Worm (Caenorhabditis elegans) whole organism, L4 larva: ENCODE results near the gene Y47D3A.21.
A peak's percentile ranks its signal among the peaks of the same experiment; 100 is the strongest.

Experiments used
- F10B5.3 ChIP-seq: sonication (generic microtip); optimal IDR thresholded peaks from 2 replicates; lab custom pipeline; 2016; ENCODE audit warnings: mild to moderate bottlenecking, missing genetic modification characterization, missing compliant biosample characterization
- F26F4.8 ChIP-seq: fragments of 200-800 bp; sonication (Bioruptor generic); conservative IDR thresholded peaks from 2 replicates; pipeline ENCODE4 v1.3.6; 2022; ENCODE audit warnings: missing genetic modification characterization, missing compliant biosample characterization
- F49E8.2 ChIP-seq: sonication (generic microtip); optimal IDR thresholded peaks from 2 replicates; lab custom pipeline; 2016; ENCODE audit warnings: missing compliant biosample characterization, mild to moderate bottlenecking, missing genetic modification characterization, borderline replicate concordance
- R02D3.7 ChIP-seq: fragments of 150-350 bp; sonication (generic microtip); optimal IDR thresholded peaks from 3 replicates; lab custom pipeline; 2014; ENCODE audit warnings: missing biosample characterization, missing genetic modification characterization
- Y48G9A.11 ChIP-seq: fragments of 200-800 bp; sonication (Bioruptor generic); IDR thresholded peaks from 2 replicates; pipeline ENCODE4 v1.3.6; 2022; ENCODE audit warnings: missing genetic modification reagents, missing genetic modification characterization, missing compliant biosample characterization
- Y75B8A.6 ChIP-seq: fragments of 200-800 bp; sonication (Bioruptor generic); IDR thresholded peaks from 2 replicates; pipeline ENCODE4 v1.3.6; 2022; ENCODE audit warnings: missing genetic modification reagents, missing genetic modification characterization, missing compliant biosample characterization
- aha-1 ChIP-seq: fragments of 150-350 bp; peaks from one replicate; lab custom pipeline; 2014; ENCODE audit warnings: missing biosample characterization, missing genetic modification characterization
- aly-2 ChIP-seq: sonication (generic microtip); optimal IDR thresholded peaks from 2 replicates; lab custom pipeline; 2018; ENCODE audit warnings: missing biosample characterization, missing genetic modification characterization
- ceh-20 ChIP-seq: fragments of 200-800 bp; sonication (Bioruptor generic); IDR thresholded peaks from 2 replicates; pipeline ENCODE4 v1.3.6; 2022; ENCODE audit warnings: missing genetic modification reagents, missing genetic modification characterization, missing compliant biosample characterization
- ceh-28 ChIP-seq: fragments of 150-350 bp; optimal IDR thresholded peaks from 2 replicates; lab custom pipeline; 2014; ENCODE audit warnings: missing biosample characterization, missing genetic modification reagents, missing genetic modification characterization
- ceh-82 ChIP-seq: sonication (generic microtip); optimal IDR thresholded peaks from 2 replicates; lab custom pipeline; 2017; ENCODE audit warnings: missing biosample characterization, missing genetic modification characterization
- cey-2 ChIP-seq: sonication (generic microtip); optimal IDR thresholded peaks from 3 replicates; lab custom pipeline; 2017; ENCODE audit warnings: missing genetic modification characterization, mild to moderate bottlenecking, missing compliant biosample characterization, antibody characterized with exemption, borderline replicate concordance; ENCODE audit not compliant: insufficient read depth
- daf-12 ChIP-seq: fragments of 150-350 bp; optimal IDR thresholded peaks from 2 replicates; lab custom pipeline; 2014; ENCODE audit warnings: missing biosample characterization, missing genetic modification reagents, missing genetic modification characterization
- daf-8 ChIP-seq: fragments of 200-800 bp; sonication (Bioruptor generic); IDR thresholded peaks from 2 replicates; pipeline ENCODE4 v1.3.6; 2022; ENCODE audit warnings: missing genetic modification characterization, missing compliant biosample characterization
- dmd-6 ChIP-seq: fragments of 200-800 bp; sonication (Bioruptor generic); IDR thresholded peaks from 2 replicates; pipeline ENCODE4 v1.3.6; 2022; ENCODE audit warnings: missing genetic modification reagents, missing genetic modification characterization, missing compliant biosample characterization
- dmd-8 ChIP-seq: fragments of 200-800 bp; sonication (Bioruptor generic); IDR thresholded peaks from 2 replicates; pipeline ENCODE4 v1.3.6; 2022; ENCODE audit warnings: missing genetic modification characterization, missing compliant biosample characterization
- duxl-1 ChIP-seq: sonication (generic microtip); optimal IDR thresholded peaks from 2 replicates; lab custom pipeline; 2016; ENCODE audit warnings: mild to moderate bottlenecking, missing genetic modification characterization, moderate library complexity, missing compliant biosample characterization; ENCODE audit not compliant: poor library complexity
- egl-27 ChIP-seq: sonication (generic microtip); optimal IDR thresholded peaks from 3 replicates; lab custom pipeline; 2017; ENCODE audit warnings: missing biosample characterization, missing genetic modification reagents, missing genetic modification characterization
- egl-43 ChIP-seq: fragments of 200-800 bp; sonication (Bioruptor generic); IDR thresholded peaks from 2 replicates; pipeline ENCODE4 v1.3.6; 2022; ENCODE audit warnings: missing genetic modification reagents, missing genetic modification characterization, missing compliant biosample characterization
- fos-1 ChIP-seq: fragments of 150-350 bp; optimal IDR thresholded peaks from 2 replicates; lab custom pipeline; 2014; ENCODE audit warnings: missing biosample characterization, missing genetic modification characterization
- gei-8 ChIP-seq: fragments of 200-800 bp; sonication (Bioruptor generic); optimal IDR thresholded peaks from 2 replicates; lab custom pipeline; 2018; ENCODE audit warnings: mild to moderate bottlenecking, missing genetic modification characterization, missing compliant biosample characterization
- hif-1 ChIP-seq, 2 experiments: sonication (generic microtip); optimal IDR thresholded peaks; 2 replicates each; lab custom pipeline; 2016 to 2017; ENCODE audit warnings: missing compliant biosample characterization in 2 of 2, missing genetic modification characterization in 2 of 2, missing genetic modification reagents in 2 of 2, missing genotype in 2 of 2, mild to moderate bottlenecking in 1 of 2
- lin-13 ChIP-seq: fragments of 150-350 bp; optimal IDR thresholded peaks from 2 replicates; lab custom pipeline; 2014; ENCODE audit warnings: missing biosample characterization, missing genetic modification reagents, missing genetic modification characterization
- lir-3 ChIP-seq: sonication (generic microtip); optimal IDR thresholded peaks from 2 replicates; lab custom pipeline; 2016; ENCODE audit warnings: mild to moderate bottlenecking, missing genetic modification characterization, missing compliant biosample characterization
- lsy-2 ChIP-seq, 2 experiments: fragments of 150-350 bp in 1 of 2; sonication (generic microtip) in 1 of 2; optimal IDR thresholded peaks; 2 replicates each; lab custom pipeline; 2014 to 2017; ENCODE audit warnings: missing biosample characterization in 2 of 2, missing genetic modification characterization in 2 of 2
- madf-5 ChIP-seq, 2 experiments: fragments of 200-800 bp; sonication (Bioruptor generic); IDR thresholded peaks; 2 replicates each; pipeline ENCODE4 v1.3.6; 2022; ENCODE audit warnings: missing compliant biosample characterization in 2 of 2, missing genetic modification characterization in 2 of 2
- madf-9 ChIP-seq: fragments of 200-800 bp; sonication (Bioruptor generic); conservative IDR thresholded peaks from 2 replicates; pipeline ENCODE4 v1.3.6; 2022; ENCODE audit warnings: missing genetic modification reagents, missing genetic modification characterization, missing compliant biosample characterization
- nhr-25 ChIP-seq: sonication (generic microtip); optimal IDR thresholded peaks from 2 replicates; lab custom pipeline; 2017; ENCODE audit warnings: missing genetic modification characterization, mild to moderate bottlenecking, missing compliant biosample characterization, antibody characterized with exemption, moderate library complexity, borderline replicate concordance; ENCODE audit not compliant: insufficient read depth
- nhr-28 ChIP-seq: fragments of 150-350 bp; optimal IDR thresholded peaks from 2 replicates; lab custom pipeline; 2014; ENCODE audit warnings: missing biosample characterization, missing genetic modification characterization
- nhr-41 ChIP-seq: fragments of 200-800 bp; sonication (Bioruptor generic); IDR thresholded peaks from 2 replicates; pipeline ENCODE4 v1.3.6; 2022; ENCODE audit warnings: missing genetic modification reagents, missing genetic modification characterization, missing compliant biosample characterization
- pha-4 ChIP-seq, 2 experiments: fragments of 150-350 bp in 1 of 2; fragments of 200-800 bp in 1 of 2; sonication (Bioruptor generic) in 1 of 2; IDR thresholded peaks in 1 of 2; optimal IDR thresholded peaks in 1 of 2; 2 replicates each; pipeline versions ENCODE4 v1.3.6 to Lab custom; 2014 to 2022; ENCODE audit warnings: missing genetic modification characterization in 2 of 2, missing genetic modification reagents in 2 of 2, missing biosample characterization in 1 of 2, missing compliant biosample characterization in 1 of 2
- php-3 ChIP-seq: fragments of 200-800 bp; sonication (Bioruptor generic); IDR thresholded peaks from 2 replicates; pipeline ENCODE4 v1.3.6; 2022; ENCODE audit warnings: missing genetic modification reagents, missing genetic modification characterization, missing compliant biosample characterization
- rbr-2 ChIP-seq: sonication (generic microtip); optimal IDR thresholded peaks from 2 replicates; lab custom pipeline; 2016; ENCODE audit warnings: missing genotype, missing genetic modification characterization, missing compliant biosample characterization
- saeg-2 ChIP-seq: fragments of 200-800 bp; sonication (Bioruptor generic); IDR thresholded peaks from 2 replicates; pipeline ENCODE4 v1.3.6; 2022; ENCODE audit warnings: missing genetic modification reagents, missing genetic modification characterization, missing compliant biosample characterization
- set-16 ChIP-seq: fragments of 200-800 bp; sonication (Bioruptor generic); IDR thresholded peaks from 2 replicates; pipeline ENCODE4 v1.3.6; 2022; ENCODE audit warnings: missing genetic modification reagents, missing genetic modification characterization, missing compliant biosample characterization
- skn-1 ChIP-seq: fragments of 150-350 bp; optimal IDR thresholded peaks from 2 replicates; lab custom pipeline; 2014; ENCODE audit warnings: missing biosample characterization, missing genetic modification characterization
- snpc-1.2 ChIP-seq: fragments of 200-800 bp; sonication (Bioruptor generic); IDR thresholded peaks from 2 replicates; pipeline ENCODE4 v1.3.6; 2022; ENCODE audit warnings: missing genetic modification reagents, missing genetic modification characterization, missing compliant biosample characterization
- spr-1 ChIP-seq: sonication (generic microtip); optimal IDR thresholded peaks from 2 replicates; lab custom pipeline; 2016; ENCODE audit warnings: mild to moderate bottlenecking, missing genetic modification characterization, missing compliant biosample characterization
- spr-3 ChIP-seq: fragments of 200-800 bp; sonication (Bioruptor generic); optimal IDR thresholded peaks from 2 replicates; lab custom pipeline; 2018; ENCODE audit warnings: mild to moderate bottlenecking, missing genetic modification characterization, missing compliant biosample characterization
- tra-1 ChIP-seq: fragments of 200-800 bp; sonication (Bioruptor generic); IDR thresholded peaks from 2 replicates; pipeline ENCODE4 v1.3.6; 2022; ENCODE audit warnings: missing genetic modification reagents, missing genetic modification characterization, missing compliant biosample characterization
- unc-39 ChIP-seq: sonication (generic microtip); optimal IDR thresholded peaks from 2 replicates; lab custom pipeline; 2017; ENCODE audit warnings: missing biosample characterization, missing genetic modification characterization
- zfp-2 ChIP-seq: sonication (generic microtip); optimal IDR thresholded peaks from 2 replicates; lab custom pipeline; 2016; ENCODE audit warnings: mild to moderate bottlenecking, missing genetic modification characterization, missing compliant biosample characterization
- zfp-3 ChIP-seq: fragments of 200-800 bp; sonication (Bioruptor generic); conservative IDR thresholded peaks from 2 replicates; pipeline ENCODE4 v1.3.6; 2022; ENCODE audit warnings: missing genetic modification reagents, missing genetic modification characterization, missing compliant biosample characterization
- ztf-7 ChIP-seq: fragments of 150-350 bp; optimal IDR thresholded peaks from 2 replicates; lab custom pipeline; 2014; ENCODE audit warnings: missing biosample characterization, missing genetic modification characterization

Gene Y47D3A.21

DNA sequence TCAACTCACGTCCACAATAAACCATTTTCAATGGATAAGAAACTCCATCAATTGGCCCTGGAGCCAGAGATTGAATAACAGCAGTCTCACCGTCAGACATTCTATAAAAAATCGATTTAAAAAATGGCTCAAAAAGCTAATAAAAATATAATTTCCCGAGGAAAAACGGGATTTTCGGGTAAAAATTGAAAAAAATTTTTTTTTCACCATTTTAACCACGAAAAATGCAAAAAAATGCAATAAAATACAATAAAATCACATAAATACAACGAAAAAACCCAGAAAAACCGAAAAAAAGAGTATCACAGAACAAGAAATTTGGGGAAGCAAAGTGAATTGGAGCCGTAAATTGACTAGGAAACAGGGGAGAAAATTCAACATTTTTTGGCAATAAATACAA, at the start of gene Y47D3A.21:
Gene Y47D3A.21 (minus strand): TSS at position 101 of the 400 bp plus-strand sequence.
- no peak for TF ChIP-seq madf-5 (GFP tag; IDR thresholded peaks at IDR 0.05; lab: Robert Waterston, UW)
- TF ChIP-seq ztf-7 (tag; lab: Kevin White, UChicago): no peak
- no peak for TF ChIP-seq ceh-28 (tag; lab: Kevin White, UChicago)
- no peak for TF ChIP-seq daf-12 (tag; lab: Kevin White, UChicago)
- TF ChIP-seq zfp-3 (GFP tag; lab: Robert Waterston, UW): no peak
- TF ChIP-seq fos-1 (tag; lab: Kevin White, UChicago): no peak
- TF ChIP-seq dmd-6 (GFP tag; lab: Robert Waterston, UW): no peak
- TF ChIP-seq F26F4.8 (GFP tag; lab: Robert Waterston, UW): no peak
- no peak for TF ChIP-seq nhr-41 (GFP tag; lab: Robert Waterston, UW)
- TF ChIP-seq R02D3.7 (tag; lab: Kevin White, UChicago): no peak
- TF ChIP-seq madf-9: no peak
- no peak for TF ChIP-seq Y48G9A.11
- no peak for TF ChIP-seq tra-1 (GFP tag; lab: Robert Waterston, UW)
- no peak for TF ChIP-seq Y75B8A.6 (GFP tag; lab: Robert Waterston, UW)
- TF ChIP-seq ceh-82 (tag; lab: Kevin White, UChicago): no peak
- TF ChIP-seq zfp-2: no peak
- no peak for TF ChIP-seq daf-8
- TF ChIP-seq pha-4 (GFP tag; IDR thresholded peaks at IDR 0.05; lab: Robert Waterston, UW): no peak
- no peak for TF ChIP-seq pha-4 (tag; optimal IDR thresholded peaks at IDR 0.05; lab: Kevin White, UChicago)

DNA sequence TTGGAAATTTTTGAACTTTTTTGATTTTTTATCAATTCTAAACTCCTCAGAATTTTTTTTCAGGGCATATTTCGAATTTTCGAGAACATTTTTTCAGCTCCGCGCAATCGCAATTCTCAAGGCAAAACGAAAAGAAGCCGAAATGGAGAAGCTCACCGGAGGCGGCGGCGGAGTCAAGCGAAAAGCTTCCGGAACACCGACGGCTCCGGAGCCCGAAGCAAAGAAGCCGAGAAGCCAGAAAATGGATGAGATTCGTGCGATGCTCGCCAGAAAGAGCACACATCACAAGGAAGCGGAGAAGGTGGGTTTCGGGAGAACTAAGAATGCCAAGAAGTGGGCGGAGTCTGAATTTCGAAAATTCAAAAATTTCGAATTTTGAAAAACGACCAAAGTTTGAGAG, 45.4 kb upstream of the Y47D3A.21 start:
- no peak for TF ChIP-seq saeg-2 (GFP tag; lab: Robert Waterston, UW)
- peak; percentile 81 for TF ChIP-seq set-16 (GFP tag; lab: Robert Waterston, UW)
- TF ChIP-seq rbr-2 (tag; lab: Kevin White, UChicago): no peak
- TF ChIP-seq cey-2 (tag; lab: Kevin White, UChicago): no peak
- no peak for TF ChIP-seq lsy-2 (tag; optimal IDR thresholded peaks at IDR 0.05; lab: Kevin White, UChicago)
- no peak for TF ChIP-seq php-3 (GFP tag; lab: Robert Waterston, UW)
- TF ChIP-seq pha-4 (GFP tag; IDR thresholded peaks at IDR 0.05; lab: Robert Waterston, UW): peak; percentile 34; the same call in 1 of the 2 replicates
- TF ChIP-seq pha-4 (tag; optimal IDR thresholded peaks at IDR 0.05; lab: Kevin White, UChicago): no peak
- no peak for TF ChIP-seq ceh-20 (GFP tag; lab: Robert Waterston, UW)
- TF ChIP-seq unc-39 (tag; lab: Kevin White, UChicago): no peak
- TF ChIP-seq snpc-1.2 (GFP tag; lab: Robert Waterston, UW): no peak
- TF ChIP-seq dmd-8: no peak
- no peak for TF ChIP-seq gei-8 (GFP tag; lab: Kevin White, UChicago)
- no peak for TF ChIP-seq F10B5.3
- no peak for TF ChIP-seq ceh-82 (tag; lab: Kevin White, UChicago)
- peak; percentile 58 for TF ChIP-seq aha-1 (tag; lab: Kevin White, UChicago)
- TF ChIP-seq egl-43 (GFP tag; lab: Robert Waterston, UW): no peak
- no peak for TF ChIP-seq F49E8.2 (tag; lab: Kevin White, UChicago)

DNA sequence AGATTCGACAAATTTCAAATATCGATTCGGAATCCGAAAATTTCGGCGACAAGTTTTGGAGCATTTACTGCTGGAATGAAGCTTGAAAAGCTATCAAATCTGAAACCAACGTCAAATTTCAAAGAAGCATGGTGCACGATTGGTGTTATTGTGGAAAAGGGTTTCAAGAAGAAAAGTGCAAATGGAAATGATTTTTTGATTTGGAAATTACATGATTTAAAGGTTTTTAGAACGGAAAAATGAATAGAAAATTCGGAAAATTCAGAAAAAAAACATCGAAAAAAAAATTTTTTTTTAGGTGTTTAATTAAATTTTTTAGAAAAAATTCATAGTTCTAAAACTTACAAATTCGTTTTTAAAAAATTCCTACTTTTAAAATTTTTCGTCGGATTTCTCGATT, 39.4 kb upstream of the Y47D3A.21 start, which contains the start of gene teg-1:
Gene teg-1 (minus strand): TSS at position 101 of the 400 bp plus-strand sequence.
- TF ChIP-seq egl-27 (tag; lab: Kevin White, UChicago) (no peak), nhr-25 (tag; lab: Kevin White, UChicago) (no peak), spr-3 (GFP tag; lab: Kevin White, UChicago) (no peak), lir-3 (tag; lab: Kevin White, UChicago) (no peak), hif-1 (tag; optimal IDR thresholded peaks at IDR 0.05; lab: Kevin White, UChicago) (no peak), nhr-28 (no peak), duxl-1 (tag; lab: Kevin White, UChicago) (no peak), lin-13 (GFP tag; lab: Kevin White, UChicago) (no peak), daf-8 (no peak), skn-1 (no peak), aly-2 (tag; lab: Kevin White, UChicago) (no peak), fos-1 (tag; lab: Kevin White, UChicago) (no peak), spr-1 (tag; lab: Kevin White, UChicago) (no peak), F10B5.3 (no peak)
